Worm (Caenorhabditis elegans) whole organism, midembryonic: ENCODE results near the gene F56H9.9.

Source experiments
- T22C8.4 ChIP-seq: fragments of 200-800 bp; sonication (Bioruptor generic); IDR thresholded peaks from 2 replicates; pipeline ENCODE4 v1.3.6; 2022; ENCODE audit warnings: missing genetic modification characterization, missing compliant biosample characterization
- cog-1 ChIP-seq: sonication (generic microtip); optimal IDR thresholded peaks from 2 replicates; lab custom pipeline; 2016; ENCODE audit warnings: missing genetic modification characterization, missing compliant biosample characterization
- flt-1 ChIP-seq: fragments of 200-800 bp; sonication (Bioruptor generic); IDR thresholded peaks from 2 replicates; pipeline ENCODE4 v1.3.6; 2022; ENCODE audit warnings: missing genetic modification characterization, missing compliant biosample characterization
- klf-2 ChIP-seq: fragments of 200-800 bp; sonication (Bioruptor generic); conservative IDR thresholded peaks from 2 replicates; pipeline ENCODE4 v1.3.6; 2022; ENCODE audit warnings: missing genetic modification reagents, missing genetic modification characterization, missing compliant biosample characterization
- med-1 ChIP-seq: sonication (generic microtip); optimal IDR thresholded peaks from 2 replicates; lab custom pipeline; 2017; ENCODE audit warnings: missing genetic modification characterization, mild to moderate bottlenecking, missing compliant biosample characterization, antibody characterized with exemption, missing genetic modification reagents; ENCODE audit not compliant: insufficient read depth
- ref-1 ChIP-seq: fragments of 200-800 bp; sonication (Bioruptor generic); conservative IDR thresholded peaks from 2 replicates; pipeline ENCODE4 v1.3.6; 2022; ENCODE audit warnings: missing genetic modification reagents, missing genetic modification characterization, missing compliant biosample characterization
- tab-1 ChIP-seq: fragments of 200-800 bp; sonication (Bioruptor generic); IDR thresholded peaks from 2 replicates; pipeline ENCODE4 v1.3.6; 2022; ENCODE audit warnings: missing genetic modification characterization, missing compliant biosample characterization
- ztf-23 ChIP-seq: fragments of 200-800 bp; sonication (Bioruptor generic); IDR thresholded peaks from 2 replicates; pipeline ENCODE4 v1.3.6; 2022; ENCODE audit warnings: missing genetic modification reagents, missing genetic modification characterization, missing compliant biosample characterization
- ztf-29 ChIP-seq: fragments of 200-800 bp; sonication (Bioruptor generic); IDR thresholded peaks from 2 replicates; pipeline ENCODE4 v1.3.6; 2022; ENCODE audit warnings: missing genetic modification reagents, missing genetic modification characterization, missing compliant biosample characterization

- TF ChIP-seq ztf-29 = no peak
- no peak for TF ChIP-seq T22C8.4 (GFP tag; lab: Robert Waterston, UW)
- TF ChIP-seq flt-1 (GFP tag; lab: Robert Waterston, UW) = no peak
- TF ChIP-seq tab-1 (GFP tag; lab: Robert Waterston, UW) = no peak
- no peak for TF ChIP-seq ref-1 (GFP tag; lab: Robert Waterston, UW)
- TF ChIP-seq med-1 (GFP tag; lab: Kevin White, UChicago) = no peak
- TF ChIP-seq cog-1 (tag; lab: Kevin White, UChicago) = no peak
- no peak for TF ChIP-seq ztf-23 (GFP tag; lab: Robert Waterston, UW)
- TF ChIP-seq klf-2 (GFP tag; lab: Robert Waterston, UW) = no peak
These were observed 24.9 kb upstream of the F56H9.9 start, which contains the start of gene gpa-9 for ce11 chrV:12649213-12649612.
